Worm (Caenorhabditis elegans) whole organism, early embryonic: Measurements from ENCODE around the gene pgl-2.

Source experiments
- B0310.2 ChIP-seq: sonication (generic microtip); optimal IDR thresholded peaks from 2 replicates; lab custom pipeline; 2016; ENCODE audit warnings: mild to moderate bottlenecking, missing genetic modification characterization, missing compliant biosample characterization
- F13C5.2 ChIP-seq: sonication (generic microtip); optimal IDR thresholded peaks from 2 replicates; lab custom pipeline; 2017; ENCODE audit warnings: mild to moderate bottlenecking, missing genetic modification characterization, inconsistent platforms, missing compliant biosample characterization
- aly-1 ChIP-seq: sonication (generic microtip); optimal IDR thresholded peaks from 2 replicates; lab custom pipeline; 2016; ENCODE audit warnings: missing genetic modification characterization, missing compliant biosample characterization
- ama-1 ChIP-seq: fragments of 150-350 bp; optimal IDR thresholded peaks from 2 replicates; lab custom pipeline; 2014
- ceh-13 ChIP-seq: fragments of 200-800 bp; sonication (Bioruptor generic); optimal IDR thresholded peaks from 2 replicates; lab custom pipeline; 2018; ENCODE audit warnings: mild to moderate bottlenecking, missing genetic modification characterization, missing compliant biosample characterization
- ceh-36 ChIP-seq: sonication (generic microtip); optimal IDR thresholded peaks from 2 replicates; lab custom pipeline; 2016; ENCODE audit warnings: missing genetic modification characterization, inconsistent platforms, missing compliant biosample characterization
- ets-7 ChIP-seq: sonication (generic microtip); optimal IDR thresholded peaks from 2 replicates; lab custom pipeline; 2016; ENCODE audit warnings: missing genotype, missing genetic modification characterization, missing compliant biosample characterization
- flt-1 ChIP-seq: fragments of 200-800 bp; sonication (Bioruptor generic); IDR thresholded peaks from 2 replicates; pipeline ENCODE4 v1.3.6; 2022; ENCODE audit warnings: missing genetic modification characterization, missing compliant biosample characterization
- hmbx-1 ChIP-seq: sonication (generic microtip); optimal IDR thresholded peaks from 2 replicates; lab custom pipeline; 2016; ENCODE audit warnings: mild to moderate bottlenecking, missing genetic modification characterization, missing compliant biosample characterization
- hmg-4 ChIP-seq: fragments of 200-800 bp; sonication (Bioruptor generic); optimal IDR thresholded peaks from 2 replicates; lab custom pipeline; 2018; ENCODE audit warnings: mild to moderate bottlenecking, missing genetic modification characterization, missing compliant biosample characterization
- hnd-1 ChIP-seq: sonication (generic microtip); optimal IDR thresholded peaks from 2 replicates; lab custom pipeline; 2016; ENCODE audit warnings: missing genetic modification characterization, missing compliant biosample characterization
- pes-1 ChIP-seq: fragments of 200-800 bp; sonication (Bioruptor generic); IDR thresholded peaks from 2 replicates; pipeline ENCODE4 v1.3.6; 2022; ENCODE audit warnings: missing genetic modification reagents, missing genetic modification characterization, missing compliant biosample characterization
- scrt-1 ChIP-seq: fragments of 200-800 bp; sonication (Bioruptor generic); IDR thresholded peaks from 2 replicates; pipeline ENCODE4 v1.3.6; 2022; ENCODE audit warnings: missing genetic modification characterization, missing compliant biosample characterization
- sea-1 ChIP-seq: fragments of 200-800 bp; sonication (Bioruptor generic); conservative IDR thresholded peaks from 2 replicates; pipeline ENCODE4 v1.3.6; 2022; ENCODE audit warnings: missing genetic modification characterization, missing compliant biosample characterization
- tbx-11 ChIP-seq: fragments of 200-800 bp; sonication (Bioruptor generic); IDR thresholded peaks from 2 replicates; pipeline ENCODE4 v1.3.6; 2022; ENCODE audit warnings: missing genetic modification characterization, missing compliant biosample characterization
- tbx-37 ChIP-seq: fragments of 200-800 bp; sonication (Bioruptor generic); conservative IDR thresholded peaks from 2 replicates; pipeline ENCODE4 v1.3.6; 2022; ENCODE audit warnings: missing genetic modification reagents, missing genetic modification characterization, missing compliant biosample characterization
- tra-4 ChIP-seq: sonication (generic microtip); optimal IDR thresholded peaks from 2 replicates; lab custom pipeline; 2017; ENCODE audit warnings: missing genetic modification characterization, missing compliant biosample characterization

Gene pgl-2

ce11 chrIII:8628405-8628982 lies 46.7 kb downstream of the pgl-2 start, which contains the start of the genes polk-1 and gpr-1:
TSS of gene polk-1 (minus strand) at chrIII:8628590.
TSS of gene gpr-1 (plus strand) at chrIII:8628932.
- TF ChIP-seq sea-1 (no peak), tra-4 (tag; lab: Kevin White, UChicago) (no peak), ceh-36 (tag; lab: Kevin White, UChicago) (no peak), tbx-11 (GFP tag; lab: Robert Waterston, UW) (no peak), flt-1 (no peak), ama-1 (lab: Kevin White, UChicago) (no peak), tbx-37 (GFP tag; lab: Robert Waterston, UW) (no peak), F13C5.2 (tag; lab: Kevin White, UChicago) (no peak), hnd-1 (tag; lab: Kevin White, UChicago) (no peak), ceh-13 (GFP tag; lab: Kevin White, UChicago) (no peak), hmbx-1 (tag; lab: Kevin White, UChicago) (no peak), B0310.2 (tag; lab: Kevin White, UChicago) (no peak), hmg-4 (GFP tag; lab: Kevin White, UChicago) (no peak), aly-1 (tag; lab: Kevin White, UChicago) (no peak), pes-1 (no peak)

- TF ChIP-seq hnd-1 (tag; lab: Kevin White, UChicago), result no peak
- no peak for TF ChIP-seq pes-1
- no peak for TF ChIP-seq tbx-11 (GFP tag; lab: Robert Waterston, UW)
- TF ChIP-seq ets-7 (tag; lab: Kevin White, UChicago), result no peak
- no peak for TF ChIP-seq scrt-1 (GFP tag; lab: Robert Waterston, UW)
- TF ChIP-seq hmg-4 (GFP tag; lab: Kevin White, UChicago), result no peak
- no peak for TF ChIP-seq aly-1 (tag; lab: Kevin White, UChicago)
- TF ChIP-seq hmbx-1 (tag; lab: Kevin White, UChicago), result no peak
- TF ChIP-seq B0310.2 (tag; lab: Kevin White, UChicago), result no peak
- TF ChIP-seq flt-1, result no peak
- TF ChIP-seq sea-1, result no peak
- TF ChIP-seq ceh-36 (tag; lab: Kevin White, UChicago), result no peak
- TF ChIP-seq tbx-37 (GFP tag; lab: Robert Waterston, UW), result no peak
- TF ChIP-seq ama-1 (lab: Kevin White, UChicago), result no peak
- no peak for TF ChIP-seq tra-4 (tag; lab: Kevin White, UChicago)
- no peak for TF ChIP-seq ceh-13 (GFP tag; lab: Kevin White, UChicago)
- TF ChIP-seq F13C5.2 (tag; lab: Kevin White, UChicago), result no peak
These were observed 50.1 kb downstream of the pgl-2 start for ce11 chrIII:8625125-8625524.

- no peak for TF ChIP-seq hmbx-1 (tag; lab: Kevin White, UChicago)
- no peak for TF ChIP-seq F13C5.2 (tag; lab: Kevin White, UChicago)
- no peak for TF ChIP-seq hnd-1 (tag; lab: Kevin White, UChicago)
- no peak for TF ChIP-seq tra-4 (tag; lab: Kevin White, UChicago)
- TF ChIP-seq tbx-11 (GFP tag; lab: Robert Waterston, UW), result no peak
- no peak for TF ChIP-seq ama-1 (lab: Kevin White, UChicago)
- TF ChIP-seq pes-1, result no peak
- no peak for TF ChIP-seq B0310.2 (tag; lab: Kevin White, UChicago)
- TF ChIP-seq sea-1, result no peak
- TF ChIP-seq ceh-13 (GFP tag; lab: Kevin White, UChicago), result no peak
- TF ChIP-seq ets-7 (tag; lab: Kevin White, UChicago), result no peak
- no peak for TF ChIP-seq ceh-36 (tag; lab: Kevin White, UChicago)
- TF ChIP-seq hmg-4 (GFP tag; lab: Kevin White, UChicago), result no peak
- TF ChIP-seq aly-1 (tag; lab: Kevin White, UChicago), result no peak
- TF ChIP-seq tbx-37 (GFP tag; lab: Robert Waterston, UW), result no peak
- no peak for TF ChIP-seq scrt-1 (GFP tag; lab: Robert Waterston, UW)
- TF ChIP-seq flt-1, result no peak
These were observed 52.8 kb downstream of the pgl-2 start, which contains the start of gene ceh-16 for ce11 chrIII:8622435-8622834. TSS of gene ceh-16 (plus strand) at chrIII:8622735.

ce11 chrIII:8621982-8622381 lies 53.3 kb downstream of the pgl-2 start:
- TF ChIP-seq ets-7 (tag; lab: Kevin White, UChicago), result no peak
- no peak for TF ChIP-seq ceh-36 (tag; lab: Kevin White, UChicago)
- TF ChIP-seq sea-1, result no peak
- TF ChIP-seq ceh-13 (GFP tag; lab: Kevin White, UChicago), result no peak
- no peak for TF ChIP-seq hmg-4 (GFP tag; lab: Kevin White, UChicago)
- TF ChIP-seq B0310.2 (tag; lab: Kevin White, UChicago), result no peak
- no peak for TF ChIP-seq F13C5.2 (tag; lab: Kevin White, UChicago)
- no peak for TF ChIP-seq ama-1 (lab: Kevin White, UChicago)
- TF ChIP-seq flt-1, result no peak
- TF ChIP-seq hnd-1 (tag; lab: Kevin White, UChicago), result no peak
- no peak for TF ChIP-seq tbx-37 (GFP tag; lab: Robert Waterston, UW)
- no peak for TF ChIP-seq aly-1 (tag; lab: Kevin White, UChicago)

ce11 chrIII:8621002-8621401 lies 54.2 kb downstream of the pgl-2 start:
- TF ChIP-seq ceh-36 (tag; lab: Kevin White, UChicago) (no peak), sea-1 (no peak), hmg-4 (GFP tag; lab: Kevin White, UChicago) (no peak), hnd-1 (tag; lab: Kevin White, UChicago) (no peak), tbx-11 (GFP tag; lab: Robert Waterston, UW) (no peak), pes-1 (no peak), ceh-13 (GFP tag; lab: Kevin White, UChicago) (no peak), ets-7 (tag; lab: Kevin White, UChicago) (no peak), tbx-37 (GFP tag; lab: Robert Waterston, UW) (no peak), B0310.2 (tag; lab: Kevin White, UChicago) (no peak), F13C5.2 (tag; lab: Kevin White, UChicago) (no peak), tra-4 (tag; lab: Kevin White, UChicago) (no peak), aly-1 (tag; lab: Kevin White, UChicago) (no peak), hmbx-1 (tag; lab: Kevin White, UChicago) (no peak)
